Fruit fly (Drosophila melanogaster) Kc167 (cell line): ENCODE results near the gene CG32036.

ENCODE experiments used
- Myc ChIP-seq: fragments of >200 bp; optimal IDR thresholded peaks from 2 replicates; lab custom pipeline; 2017; ENCODE audit warnings: missing external identifiers
- Sin3A ChIP-seq: fragments of >200 bp; optimal IDR thresholded peaks from 2 replicates; lab custom pipeline; 2018; ENCODE audit warnings: missing external identifiers
- h ChIP-seq: fragments of >200 bp; optimal IDR thresholded peaks from 3 replicates; lab custom pipeline; 2018; ENCODE audit warnings: missing external identifiers
- insv ChIP-seq: fragments of >200 bp; optimal IDR thresholded peaks from 3 replicates; lab custom pipeline; 2018; ENCODE audit warnings: missing external identifiers
- psq ChIP-seq: fragments of >200 bp; optimal IDR thresholded peaks from 2 replicates; lab custom pipeline; 2017; ENCODE audit warnings: missing external identifiers
- ttk ChIP-seq: sonication (Bioruptor generic); optimal IDR thresholded peaks from 2 replicates; lab custom pipeline; 2017; ENCODE audit warnings: missing external identifiers

The CG32036 gene

DNA sequence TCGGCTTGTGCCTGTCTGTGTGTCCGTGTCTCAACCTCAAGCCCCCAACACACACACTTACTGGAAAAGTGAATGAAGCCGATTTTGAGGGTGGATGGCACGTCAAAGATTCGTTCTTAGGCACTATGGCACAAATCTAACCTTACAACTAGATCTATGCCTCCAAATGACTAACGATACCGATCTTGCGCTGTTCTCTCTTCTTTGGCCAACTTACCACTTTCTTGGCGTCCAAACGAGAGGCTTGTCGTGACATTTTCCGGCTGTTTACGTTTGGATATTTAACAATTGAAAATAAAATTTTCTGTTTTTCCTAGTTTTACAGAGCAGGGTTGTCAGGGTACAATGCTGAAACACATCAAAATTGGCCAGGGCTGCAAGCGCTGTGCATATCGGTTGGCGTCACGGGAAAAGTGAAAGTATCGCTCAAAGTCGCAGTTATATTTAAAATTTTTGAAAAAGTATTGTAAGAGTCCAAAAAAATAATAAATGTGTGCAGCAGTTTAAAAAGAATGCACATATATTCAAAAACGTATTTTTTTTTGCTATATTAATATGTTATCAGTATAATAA lies 47.0 kb downstream of the CG32036 start, which contains the start of the genes Bet3 and Nf-YA:
Gene Bet3 (minus strand): TSS at position 361 of the 573 bp plus-strand sequence.
Gene Nf-YA (minus strand): TSS at position 361 of the 573 bp plus-strand sequence.
- TF ChIP-seq ttk (lab: Kevin White, UChicago) (no peak), Sin3A (lab: Kevin White, UChicago) (no peak), psq (no peak), h (lab: Kevin White, UChicago) (no peak), insv (lab: Kevin White, UChicago) (no peak), Myc (lab: Kevin White, UChicago) (no peak)

DNA sequence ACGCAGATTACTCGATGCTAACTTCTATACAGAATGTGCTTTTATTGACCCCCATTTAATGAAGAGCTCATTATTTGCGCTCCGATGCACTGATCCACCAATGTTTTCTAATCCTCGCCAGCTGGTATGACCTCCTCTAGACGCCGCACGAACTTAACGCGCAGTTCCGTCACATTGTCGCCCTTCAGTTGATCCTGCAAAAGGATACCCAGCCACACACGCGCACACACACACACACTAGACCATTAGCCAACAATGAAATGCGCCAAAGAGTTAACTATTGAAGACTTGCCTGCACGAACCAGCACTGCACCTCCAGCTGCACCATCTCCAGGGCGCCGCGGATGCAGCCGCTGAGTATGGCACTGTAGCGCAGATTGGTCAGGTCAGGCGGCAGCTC lies 50.2 kb downstream of the CG32036 start:
- TF ChIP-seq h (lab: Kevin White, UChicago) (no peak), psq (no peak), Sin3A (lab: Kevin White, UChicago) (no peak), insv (lab: Kevin White, UChicago) (no peak), Myc (lab: Kevin White, UChicago) (no peak), ttk (lab: Kevin White, UChicago) (no peak)
